Worm (Caenorhabditis elegans) whole organism, L2 larva: Measurements from ENCODE around the gene C07A9.5.
"Not testable (repeated sequence)": the region's sequence is repeated elsewhere in the genome, so short reads cannot be mapped to it uniquely, and the experiment has no call there.

Source experiments
- C34F6.9 ChIP-seq: fragments of 150-350 bp; optimal IDR thresholded peaks from 2 replicates; lab custom pipeline; 2014; ENCODE audit warnings: missing biosample characterization, missing genetic modification characterization
- F13H6.1 ChIP-seq: sonication (generic microtip); optimal IDR thresholded peaks from 2 replicates; lab custom pipeline; 2016; ENCODE audit warnings: missing genetic modification characterization, missing compliant biosample characterization
- R02D3.7 ChIP-seq: fragments of 150-350 bp; optimal IDR thresholded peaks from 2 replicates; lab custom pipeline; 2014; ENCODE audit warnings: missing biosample characterization, missing genetic modification characterization
- Y55F3AM.14 ChIP-seq: fragments of 200-800 bp; sonication (Bioruptor generic); optimal IDR thresholded peaks from 2 replicates; lab custom pipeline; 2018; ENCODE audit warnings: mild to moderate bottlenecking, missing genetic modification characterization, missing compliant biosample characterization
- ZK546.5 ChIP-seq: sonication (generic microtip); optimal IDR thresholded peaks from 2 replicates; lab custom pipeline; 2017; ENCODE audit warnings: missing biosample characterization, missing genetic modification characterization
- alr-1 ChIP-seq: fragments of 150-350 bp; optimal IDR thresholded peaks from 2 replicates; lab custom pipeline; 2014; ENCODE audit warnings: missing biosample characterization, missing genetic modification characterization
- aly-2 ChIP-seq: fragments of 150-350 bp; optimal IDR thresholded peaks from 2 replicates; lab custom pipeline; 2014; ENCODE audit warnings: missing biosample characterization, missing genetic modification characterization
- ceh-16 ChIP-seq: fragments of 150-350 bp; optimal IDR thresholded peaks from 2 replicates; lab custom pipeline; 2014; ENCODE audit warnings: missing biosample characterization, missing genetic modification characterization
- ceh-82 ChIP-seq: fragments of 150-350 bp; optimal IDR thresholded peaks from 2 replicates; lab custom pipeline; 2014; ENCODE audit warnings: missing biosample characterization, missing genetic modification characterization
- crh-2 ChIP-seq: sonication (generic microtip); optimal IDR thresholded peaks from 2 replicates; lab custom pipeline; 2017; ENCODE audit warnings: missing biosample characterization, missing genetic modification characterization
- dmd-4 ChIP-seq: sonication (generic microtip); optimal IDR thresholded peaks from 2 replicates; lab custom pipeline; 2017; ENCODE audit warnings: missing biosample characterization, missing genetic modification characterization
- elt-1 ChIP-seq: fragments of 150-350 bp; optimal IDR thresholded peaks from 2 replicates; lab custom pipeline; 2014; ENCODE audit warnings: missing biosample characterization, missing genetic modification characterization
- elt-3 ChIP-seq: sonication (generic microtip); optimal IDR thresholded peaks from 2 replicates; lab custom pipeline; 2017; ENCODE audit warnings: missing biosample characterization, missing genetic modification characterization
- fos-1 ChIP-seq: fragments of 150-350 bp; optimal IDR thresholded peaks from 2 replicates; lab custom pipeline; 2014; ENCODE audit warnings: missing biosample characterization, missing genetic modification characterization
- gmeb-1 ChIP-seq: fragments of 150-350 bp; optimal IDR thresholded peaks from 2 replicates; lab custom pipeline; 2014; ENCODE audit warnings: missing biosample characterization, missing genetic modification characterization
- lin-11 ChIP-seq: fragments of 150-350 bp; sonication (generic microtip); optimal IDR thresholded peaks from 2 replicates; lab custom pipeline; 2014; ENCODE audit warnings: missing biosample characterization, missing genetic modification characterization, inconsistent platforms, mixed read lengths
- lsy-2 ChIP-seq, 2 experiments: fragments of 150-350 bp in 1 of 2; sonication (generic microtip) in 1 of 2; optimal IDR thresholded peaks; 2 replicates each; lab custom pipeline; 2014 to 2017; ENCODE audit warnings: missing biosample characterization in 2 of 2, missing genetic modification characterization in 2 of 2
- mab-5 ChIP-seq: fragments of 150-350 bp; optimal IDR thresholded peaks from 2 replicates; lab custom pipeline; 2014; ENCODE audit warnings: missing biosample characterization, missing genetic modification characterization
- mbf-1 ChIP-seq: sonication (generic microtip); optimal IDR thresholded peaks from 2 replicates; lab custom pipeline; 2017; ENCODE audit warnings: missing biosample characterization, missing genetic modification characterization
- mdl-1 ChIP-seq, 2 experiments: fragments of 150-350 bp in 1 of 2; sonication (generic microtip) in 1 of 2; optimal IDR thresholded peaks; 2 replicates each; lab custom pipeline; 2017; ENCODE audit warnings: missing biosample characterization in 2 of 2, missing genetic modification characterization in 2 of 2
- nhr-10 ChIP-seq: sonication (generic microtip); optimal IDR thresholded peaks from 2 replicates; lab custom pipeline; 2017; ENCODE audit warnings: missing biosample characterization, missing genetic modification characterization
- nhr-11 ChIP-seq: fragments of 150-350 bp; optimal IDR thresholded peaks from 2 replicates; lab custom pipeline; 2014; ENCODE audit warnings: missing biosample characterization, missing genetic modification characterization
- nhr-12 ChIP-seq: fragments of 150-350 bp; optimal IDR thresholded peaks from 2 replicates; lab custom pipeline; 2014; ENCODE audit warnings: missing biosample characterization, missing genetic modification characterization
- nhr-129 ChIP-seq: fragments of 150-350 bp; optimal IDR thresholded peaks from 2 replicates; lab custom pipeline; 2014; ENCODE audit warnings: missing biosample characterization, missing genetic modification characterization
- nhr-21 ChIP-seq: fragments of 150-350 bp; optimal IDR thresholded peaks from 2 replicates; lab custom pipeline; 2014; ENCODE audit warnings: missing biosample characterization, missing genetic modification characterization
- nhr-23 ChIP-seq: fragments of 150-350 bp; optimal IDR thresholded peaks from 2 replicates; lab custom pipeline; 2014; ENCODE audit warnings: missing biosample characterization, missing genetic modification reagents, missing genetic modification characterization
- nhr-237 ChIP-seq: fragments of 150-350 bp; optimal IDR thresholded peaks from 2 replicates; lab custom pipeline; 2014; ENCODE audit warnings: missing biosample characterization, missing genetic modification characterization
- nhr-25 ChIP-seq: fragments of 150-350 bp; sonication (generic microtip); optimal IDR thresholded peaks from 3 replicates; lab custom pipeline; 2014; ENCODE audit warnings: missing biosample characterization, missing genetic modification characterization
- nhr-6 ChIP-seq: fragments of 150-350 bp; optimal IDR thresholded peaks from 2 replicates; lab custom pipeline; 2014; ENCODE audit warnings: missing biosample characterization, missing genetic modification characterization
- peb-1 ChIP-seq: fragments of 150-350 bp; optimal IDR thresholded peaks from 2 replicates; lab custom pipeline; 2014; ENCODE audit warnings: missing biosample characterization, missing genetic modification characterization
- sem-4 ChIP-seq: fragments of 150-350 bp; optimal IDR thresholded peaks from 2 replicates; lab custom pipeline; 2014; ENCODE audit warnings: missing biosample characterization, missing genetic modification reagents, missing genetic modification characterization
- skn-1 ChIP-seq: sonication (generic microtip); optimal IDR thresholded peaks from 2 replicates; lab custom pipeline; 2017; ENCODE audit warnings: missing biosample characterization, missing genetic modification characterization
- sma-3 ChIP-seq: sonication (generic microtip); optimal IDR thresholded peaks from 2 replicates; lab custom pipeline; 2016; ENCODE audit warnings: missing genetic modification reagents, missing genetic modification characterization, missing compliant biosample characterization
- sma-9 ChIP-seq, 2 experiments: fragments of 150-350 bp in 1 of 2; sonication (generic microtip) in 1 of 2; optimal IDR thresholded peaks; 2 replicates each; lab custom pipeline; 2014 to 2016; ENCODE audit warnings: missing genetic modification characterization in 2 of 2, mild to moderate bottlenecking in 1 of 2, missing biosample characterization in 1 of 2, missing compliant biosample characterization in 1 of 2, missing genetic modification reagents in 1 of 2, moderate library complexity in 1 of 2
- snpc-4 ChIP-seq: fragments of 150-350 bp; optimal IDR thresholded peaks from 2 replicates; lab custom pipeline; 2014; ENCODE audit warnings: missing biosample characterization, missing genetic modification characterization
- unc-55 ChIP-seq: fragments of 150-350 bp; sonication (generic microtip); optimal IDR thresholded peaks from 3 replicates; lab custom pipeline; 2014; ENCODE audit warnings: missing biosample characterization, missing genetic modification reagents, missing genetic modification characterization
- unc-62 ChIP-seq: fragments of 150-350 bp; optimal IDR thresholded peaks from 2 replicates; lab custom pipeline; 2014; ENCODE audit warnings: missing biosample characterization, missing genetic modification reagents, missing genetic modification characterization
- ztf-11 ChIP-seq: sonication (generic microtip); optimal IDR thresholded peaks from 2 replicates; lab custom pipeline; 2017; ENCODE audit warnings: missing biosample characterization, missing genetic modification characterization
- ztf-4 ChIP-seq: fragments of 150-350 bp; optimal IDR thresholded peaks from 2 replicates; lab custom pipeline; 2014; ENCODE audit warnings: missing biosample characterization, missing genetic modification characterization

C07A9.5 gene

DNA sequence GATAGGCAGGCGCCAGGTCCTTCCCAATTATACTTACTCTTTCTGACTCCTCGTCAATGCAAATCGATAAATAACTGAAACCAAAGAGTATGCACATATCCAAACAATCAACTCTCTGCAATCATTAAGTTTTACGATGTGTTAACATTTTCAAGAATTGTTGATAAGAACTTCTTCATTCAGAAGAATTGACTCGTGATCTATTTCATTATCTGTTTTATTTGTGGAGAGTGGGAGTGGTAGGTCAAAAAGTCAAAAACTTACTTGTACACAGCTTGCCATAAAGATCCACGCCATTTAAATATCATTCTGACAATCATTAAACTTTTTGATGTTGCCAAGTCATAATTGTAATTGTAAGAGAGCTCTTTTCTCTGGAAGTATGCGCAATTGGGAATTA, 6.7 kb upstream of the C07A9.5 start:
- TF ChIP-seq nhr-21 (tag; lab: Kevin White, UChicago): no peak
- TF ChIP-seq nhr-23 (tag; lab: Kevin White, UChicago): no peak
- no peak for TF ChIP-seq nhr-12 (tag; lab: Kevin White, UChicago)
- TF ChIP-seq sma-3 (GFP tag; lab: Kevin White, UChicago): no peak
- TF ChIP-seq unc-55 (GFP tag; lab: Kevin White, UChicago): no peak
- no peak for TF ChIP-seq ZK546.5
- TF ChIP-seq gmeb-1 (tag; lab: Kevin White, UChicago): peak; percentile 10
- TF ChIP-seq skn-1 (tag; lab: Kevin White, UChicago): no peak
- TF ChIP-seq fos-1 (tag; lab: Kevin White, UChicago): peak; percentile 6
- TF ChIP-seq crh-2 (tag; lab: Kevin White, UChicago): peak; percentile 15
- no peak for TF ChIP-seq sma-9 (GFP tag; optimal IDR thresholded peaks at IDR 0.05; lab: Kevin White, UChicago)
- no peak for TF ChIP-seq sma-9 (tag; optimal IDR thresholded peaks at IDR 0.05; lab: Kevin White, UChicago)
- TF ChIP-seq nhr-10 (tag; lab: Kevin White, UChicago): no peak
- TF ChIP-seq ztf-11 (tag; lab: Kevin White, UChicago): no peak

DNA sequence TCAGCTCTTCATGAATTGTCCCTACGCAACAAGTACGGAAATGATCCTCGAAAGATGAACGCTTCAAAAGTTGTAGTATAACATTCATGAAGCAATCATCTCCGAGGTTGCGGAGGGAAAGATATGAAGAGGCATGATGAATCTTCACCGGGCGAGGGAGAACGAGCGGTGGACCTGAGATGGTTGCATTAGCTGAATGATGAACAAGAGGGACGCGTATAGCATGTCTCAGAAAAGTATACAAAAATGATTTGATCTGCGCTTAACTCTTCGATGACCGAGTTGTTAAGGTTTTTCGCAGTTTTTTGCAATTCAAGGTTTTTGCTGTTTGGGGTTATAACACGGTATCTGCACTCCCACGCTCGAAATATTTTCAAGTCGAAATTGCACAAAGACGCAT, 3.3 kb upstream of the C07A9.5 start, which contains the start of gene C07A9.10:
C07A9.10 (minus strand) TSS at position 101 of the 400 bp plus-strand sequence.
- TF ChIP-seq alr-1: no peak
- TF ChIP-seq aly-2 (tag; lab: Kevin White, UChicago): no peak
- TF ChIP-seq ceh-82: no peak
- TF ChIP-seq elt-3 (tag; lab: Kevin White, UChicago): no peak

DNA sequence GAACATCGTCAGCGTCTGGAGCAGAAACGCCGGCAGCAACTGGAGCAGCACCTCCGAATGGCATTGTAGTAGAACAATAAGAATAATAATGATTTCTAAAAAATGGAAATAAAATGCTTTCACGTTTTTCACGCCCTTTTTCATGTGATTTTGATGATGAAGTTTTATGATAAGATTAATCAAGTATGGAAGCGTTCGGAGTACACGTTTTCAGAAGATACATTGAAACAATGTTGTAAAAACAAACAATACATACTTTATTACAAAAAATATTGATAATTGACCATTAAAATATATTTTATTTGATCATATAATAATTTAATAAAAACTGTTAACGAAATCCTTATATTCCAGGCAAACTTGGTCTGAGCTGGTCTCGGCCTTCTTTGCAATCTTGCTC, 1.4 kb downstream of the C07A9.5 start, which contains the start of gene C07A9.13:
C07A9.13 (minus strand) TSS at position 101 of the 400 bp plus-strand sequence.
- not testable (repeated sequence) for TF ChIP-seq nhr-12 (tag; lab: Kevin White, UChicago); mbf-1; ceh-16 (tag; lab: Kevin White, UChicago)

DNA sequence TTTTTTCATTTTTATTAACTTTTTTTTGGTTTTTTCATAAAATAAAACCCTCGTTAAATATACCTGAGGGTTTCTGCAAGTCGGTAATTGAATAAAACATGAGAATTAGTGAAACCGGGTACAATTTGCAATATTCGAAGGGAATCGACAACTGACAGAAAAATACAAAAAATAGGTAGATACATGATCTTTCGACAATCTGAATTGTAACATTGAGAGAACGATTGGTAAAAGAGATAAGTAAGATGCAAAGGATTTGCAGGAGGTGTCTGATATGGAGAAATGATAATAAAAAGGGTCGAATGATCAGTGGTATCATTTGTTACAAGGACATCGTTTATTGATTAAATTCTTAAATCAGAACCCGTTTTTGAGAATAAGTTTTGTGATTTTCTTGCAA, 3.8 kb downstream of the C07A9.5 start, which contains the start of gene ugt-60:
ugt-60 (minus strand) TSS at position 233 of the 400 bp plus-strand sequence.
- TF ChIP-seq F13H6.1 (tag; lab: Kevin White, UChicago) (no peak), dmd-4 (tag; lab: Kevin White, UChicago) (no peak), gmeb-1 (tag; lab: Kevin White, UChicago) (no peak), alr-1 (no peak)

DNA sequence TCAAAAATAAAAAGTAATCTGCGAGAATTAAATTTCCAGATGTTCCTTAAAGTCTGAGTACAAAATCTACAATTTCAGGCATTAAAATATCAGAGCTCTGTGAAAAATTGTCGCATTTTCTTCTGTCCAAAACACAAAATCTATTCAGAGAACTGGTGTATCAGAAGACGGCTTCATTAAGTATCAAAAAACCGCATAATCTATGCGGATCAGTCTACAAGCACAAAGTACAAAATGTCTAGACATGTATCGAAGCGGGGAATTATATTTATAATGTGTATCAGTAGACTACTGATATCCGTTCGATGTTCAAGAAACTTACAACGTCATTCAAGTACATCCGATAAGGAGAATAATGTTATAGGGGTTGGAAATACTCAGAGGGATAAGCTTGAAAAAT, 13.1 kb downstream of the C07A9.5 start:
- TF ChIP-seq nhr-10 (tag; lab: Kevin White, UChicago): no peak
- no peak for TF ChIP-seq crh-2 (tag; lab: Kevin White, UChicago)
- no peak for TF ChIP-seq nhr-21 (tag; lab: Kevin White, UChicago)
- TF ChIP-seq R02D3.7 (tag; lab: Kevin White, UChicago): no peak
- TF ChIP-seq Y55F3AM.14 (GFP tag; lab: Kevin White, UChicago): no peak
- TF ChIP-seq ztf-11 (tag; lab: Kevin White, UChicago): no peak
- TF ChIP-seq nhr-6: no peak
- TF ChIP-seq peb-1: no peak
- no peak for TF ChIP-seq sem-4 (tag; lab: Kevin White, UChicago)
- TF ChIP-seq aly-2 (tag; lab: Kevin White, UChicago): no peak
- no peak for TF ChIP-seq lsy-2 (tag; optimal IDR thresholded peaks at IDR 0.05; lab: Kevin White, UChicago)
- TF ChIP-seq nhr-25: no peak
- no peak for TF ChIP-seq mdl-1 (tag; optimal IDR thresholded peaks at IDR 0.05; lab: Kevin White, UChicago)
- no peak for TF ChIP-seq mbf-1

DNA sequence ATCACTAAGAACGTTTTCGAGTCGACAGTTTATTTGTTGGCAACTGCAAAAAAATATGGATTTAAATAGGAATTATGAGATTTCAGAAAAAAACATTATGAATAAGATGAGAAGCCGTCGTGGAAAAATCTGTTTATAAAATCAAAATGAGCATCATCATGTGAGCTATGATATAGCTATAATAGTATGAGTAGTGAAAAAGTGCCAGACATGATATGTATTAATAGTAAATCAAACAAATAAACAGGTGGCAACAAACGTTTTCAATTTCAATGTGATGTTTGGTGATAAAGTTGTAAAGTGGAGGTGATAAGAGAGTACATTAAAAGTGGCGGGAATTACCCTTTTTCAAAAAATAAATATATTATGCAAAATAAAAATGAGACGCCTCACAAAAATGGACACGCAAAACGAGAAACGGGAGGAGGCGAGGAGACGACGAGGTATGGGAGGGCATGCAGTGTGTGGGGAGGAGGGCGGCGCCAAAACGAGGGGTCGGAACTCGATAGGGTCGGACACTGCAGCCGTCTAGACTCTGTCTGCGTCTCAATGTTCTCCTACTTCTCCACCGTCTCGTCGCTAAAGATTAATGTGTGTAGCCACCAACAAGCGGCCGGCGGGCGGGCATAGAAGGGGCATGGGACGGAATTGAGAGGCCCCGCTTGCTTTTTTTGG, 14.9 kb downstream of the C07A9.5 start, which contains the start of gene C07A9.9:
C07A9.9 (minus strand) TSS at position 51 of the 675 bp plus-strand sequence.
- peak; percentile 69 for TF ChIP-seq C34F6.9 (tag; lab: Kevin White, UChicago)
- TF ChIP-seq elt-3 (tag; lab: Kevin White, UChicago): no peak
- peak; percentile 51 for TF ChIP-seq crh-2 (tag; lab: Kevin White, UChicago)
- TF ChIP-seq elt-1 (tag; lab: Kevin White, UChicago): no peak
- peak; percentile 10 for TF ChIP-seq nhr-237 (tag; lab: Kevin White, UChicago)
- peak; percentile 43 for TF ChIP-seq lin-11 (tag; lab: Kevin White, UChicago)
- TF ChIP-seq unc-55 (GFP tag; lab: Kevin White, UChicago): peak; percentile 54
- peak; percentile 80 for TF ChIP-seq nhr-129
- TF ChIP-seq mab-5 (tag; lab: Kevin White, UChicago): peak; percentile 36
- peak; percentile 84 for TF ChIP-seq F13H6.1 (tag; lab: Kevin White, UChicago)
- peak; percentile 18 for TF ChIP-seq skn-1 (tag; lab: Kevin White, UChicago)
- peak; percentile 9 for TF ChIP-seq ZK546.5
- no peak for TF ChIP-seq ceh-82
- peak; percentile 52 for TF ChIP-seq snpc-4 (tag; lab: Kevin White, UChicago)
- peak; percentile 33 to 55 for TF ChIP-seq mdl-1 (tag; optimal IDR thresholded peaks at IDR 0.05; lab: Kevin White, UChicago)
- no peak for TF ChIP-seq nhr-23 (tag; lab: Kevin White, UChicago)
- no peak for TF ChIP-seq dmd-4 (tag; lab: Kevin White, UChicago)
- TF ChIP-seq nhr-10 (tag; lab: Kevin White, UChicago): no peak
- TF ChIP-seq ceh-16 (tag; lab: Kevin White, UChicago): peak; percentile 54
- no peak for TF ChIP-seq nhr-6
- TF ChIP-seq ztf-4: no peak
- TF ChIP-seq nhr-11 (tag; lab: Kevin White, UChicago): no peak
- TF ChIP-seq alr-1: no peak
- no peak for TF ChIP-seq unc-62
- TF ChIP-seq sem-4 (tag; lab: Kevin White, UChicago): peak; percentile 13
- TF ChIP-seq nhr-12 (tag; lab: Kevin White, UChicago): no peak
- TF ChIP-seq nhr-21 (tag; lab: Kevin White, UChicago): peak; percentile 73
